Fruit fly (Drosophila melanogaster) whole organism, wandering third instar larva: ENCODE data around the gene dj-1beta.

Experiments
- Myc ChIP-seq: fragments of >200 bp; optimal IDR thresholded peaks from 2 replicates; lab custom pipeline; 2017
- dl ChIP-seq, 2 experiments: fragments of 175-275, 200-275 bp in 1 of 2; fragments of 200-275 bp in 1 of 2; sonication (Bioruptor generic); optimal IDR thresholded peaks; lab custom pipeline; 2018; ENCODE audit warnings: mild to moderate bottlenecking in 2 of 2, missing biosample characterization in 2 of 2, missing genetic modification characterization in 2 of 2, moderate library complexity in 2 of 2; ENCODE audit not compliant: partially characterized antibody in 2 of 2, insufficient read depth in 1 of 2
- psq ChIP-seq: fragments of 200-800 bp; sonication (Bioruptor generic); optimal IDR thresholded peaks from 3 replicates; lab custom pipeline; 2017; ENCODE audit warnings: missing biosample characterization, mild to moderate bottlenecking, missing genetic modification characterization, moderate library complexity

DNA sequence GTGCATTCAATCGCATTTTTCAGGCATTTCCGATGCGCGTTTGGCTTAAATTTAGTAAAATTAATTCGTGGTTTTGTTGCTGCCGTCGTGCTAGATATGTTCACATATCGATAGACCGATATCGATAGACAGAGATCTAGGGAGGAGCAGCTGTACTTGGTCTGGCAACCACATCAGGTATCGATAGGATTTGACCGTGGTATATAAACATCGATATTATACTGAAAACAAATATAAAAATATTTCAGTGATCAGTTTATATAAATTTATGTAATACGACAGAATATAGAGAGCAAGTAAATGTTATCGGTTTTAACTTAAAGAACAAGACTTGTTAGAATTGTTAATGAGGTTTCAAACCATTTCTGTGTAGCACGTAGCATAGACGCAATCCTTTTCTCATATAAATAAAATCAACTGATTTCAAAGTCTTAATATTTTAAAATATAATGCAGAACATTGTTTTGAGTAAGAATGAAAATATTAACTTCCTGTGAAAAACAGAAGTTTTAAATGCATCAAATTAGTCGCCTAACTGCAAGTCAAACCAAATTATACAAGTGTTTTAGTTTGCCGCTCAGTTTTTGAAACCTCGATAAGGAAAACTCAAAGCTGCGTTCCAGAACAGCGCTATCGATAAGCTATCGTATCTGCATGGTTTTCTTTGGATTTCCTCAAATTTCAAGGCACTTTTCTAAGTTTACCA lies at the start of gene dj-1beta, which contains the start of gene wts:
- no peak for TF ChIP-seq dl (GFP tag; optimal IDR thresholded peaks at IDR 0.05; lab: Kevin White, UChicago; ENCODE audit: insufficient read depth in 1 of 2, partially characterized antibody in 2 of 2)
- TF ChIP-seq Myc, result no peak
- TF ChIP-seq psq, result no peak
